Worm (Caenorhabditis elegans): ENCODE data around the gene ctsa-2.

ce11 chrX:6377634-6378288, 52.6 kb downstream of the ctsa-2 start, which contains the start of gene lmp-1:
- TF ChIP-seq pha-4 (tag; optimal IDR thresholded peaks at IDR 0.05) (no peak), ztf-11 (tag; optimal IDR thresholded peaks at IDR 0.05) (no peak), snpc-4 (tag; optimal IDR thresholded peaks at IDR 0.05) (no peak), lin-13 (tag; optimal IDR thresholded peaks at IDR 0.05) (no peak), unc-62 (GFP tag; optimal IDR thresholded peaks at IDR 0.05) (no peak), nhr-76 (tag; optimal IDR thresholded peaks at IDR 0.05) (no peak), elt-1 (tag; optimal IDR thresholded peaks at IDR 0.05; ENCODE audit: borderline replicate concordance, insufficient read depth) (no peak), lin-32 (GFP tag; optimal IDR thresholded peaks at IDR 0.05) (no peak), unc-39 (tag; optimal IDR thresholded peaks at IDR 0.05) (no peak), sptf-1 (tag; optimal IDR thresholded peaks at IDR 0.05) (no peak), sem-2 (GFP tag; optimal IDR thresholded peaks at IDR 0.05) (no peak), nhr-28 (tag; optimal IDR thresholded peaks at IDR 0.05) (no peak), lsy-2 (tag; optimal IDR thresholded peaks at IDR 0.05) (no peak)

Measured in whole organism, mixed stage, embryonic.